Fruit fly (Drosophila melanogaster) whole organism, pupa: ENCODE results near the gene CG10011.

ENCODE experiments used
- CG10348 ChIP-seq: fragments of 200-800 bp; sonication (Bioruptor generic); IDR thresholded peaks from 2 replicates; pipeline ENCODE4 v1.3.6; 2022; ENCODE audit warnings: missing biosample characterization, missing genetic modification characterization
- CG12605 ChIP-seq: fragments of 200-800 bp; sonication (Bioruptor generic); IDR thresholded peaks from 2 replicates; pipeline ENCODE4 v1.3.6; 2022; ENCODE audit warnings: missing biosample characterization, missing genetic modification characterization
- CG13204 ChIP-seq: fragments of 200-800 bp; sonication (Bioruptor generic); optimal IDR thresholded peaks from 2 replicates; lab custom pipeline; 2018; ENCODE audit warnings: missing biosample characterization, mild to moderate bottlenecking, missing genetic modification characterization, moderate library complexity
- CG14655 ChIP-seq: fragments of 200-800 bp; sonication (Bioruptor generic); optimal IDR thresholded peaks from 3 replicates; lab custom pipeline; 2017; ENCODE audit warnings: mild to moderate bottlenecking, missing biosample characterization, missing genetic modification reagents, missing genetic modification characterization
- CG15710 ChIP-seq: fragments of 200-800 bp; sonication (Bioruptor generic); optimal IDR thresholded peaks from 2 replicates; lab custom pipeline; 2018; ENCODE audit warnings: missing biosample characterization, mild to moderate bottlenecking, missing genetic modification characterization, moderate library complexity
- CG17806 ChIP-seq: fragments of 200-800 bp; sonication (Bioruptor generic); optimal IDR thresholded peaks from 2 replicates; lab custom pipeline; 2018; ENCODE audit warnings: missing biosample characterization, mild to moderate bottlenecking, missing genetic modification characterization, moderate library complexity
- CG32121 ChIP-seq: fragments of 200-800 bp; sonication (Bioruptor generic); IDR thresholded peaks from 2 replicates; pipeline ENCODE4 v1.3.6; 2022; ENCODE audit warnings: missing biosample characterization, missing genetic modification characterization
- CG34367 ChIP-seq: fragments of 200-800 bp; sonication (Bioruptor generic); optimal IDR thresholded peaks from 2 replicates; lab custom pipeline; 2018; ENCODE audit warnings: missing biosample characterization, mild to moderate bottlenecking, missing genetic modification characterization
- CG4496 ChIP-seq: fragments of 200-800 bp; sonication (Bioruptor generic); IDR thresholded peaks from 3 replicates; pipeline ENCODE4 v1.3.6; 2022; ENCODE audit warnings: missing biosample characterization, missing genetic modification characterization
- CG8159 ChIP-seq: fragments of 200-800 bp; sonication (Bioruptor generic); optimal IDR thresholded peaks from 3 replicates; lab custom pipeline; 2018; ENCODE audit warnings: missing biosample characterization, mild to moderate bottlenecking, missing genetic modification characterization, moderate library complexity
- CG8301 ChIP-seq: fragments of 200-800 bp; sonication (Bioruptor generic); optimal IDR thresholded peaks from 2 replicates; lab custom pipeline; 2018; ENCODE audit warnings: missing biosample characterization, mild to moderate bottlenecking, missing genetic modification characterization
- CG9948 ChIP-seq: fragments of 200-800 bp; sonication (Bioruptor generic); optimal IDR thresholded peaks from 2 replicates; lab custom pipeline; 2018; ENCODE audit warnings: missing biosample characterization, mild to moderate bottlenecking, missing genetic modification characterization, moderate library complexity
- D1 ChIP-seq: fragments of 200-800 bp; sonication (Bioruptor generic); optimal IDR thresholded peaks from 2 replicates; lab custom pipeline; 2018; ENCODE audit warnings: missing biosample characterization, mild to moderate bottlenecking, missing genetic modification characterization, moderate library complexity
- EcR ChIP-seq: fragments of 200-800 bp; sonication (Bioruptor generic); optimal IDR thresholded peaks from 3 replicates; lab custom pipeline; 2019; ENCODE audit warnings: missing biosample characterization, missing genetic modification characterization, mild to moderate bottlenecking, moderate library complexity, missing genetic modification reagents
- Ets98B ChIP-seq: fragments of 200-800 bp; sonication (Bioruptor generic); IDR thresholded peaks from 2 replicates; pipeline ENCODE4 v1.3.6; 2022; ENCODE audit warnings: missing biosample characterization, missing genetic modification characterization
- Pif1A ChIP-seq: fragments of 200-800 bp; sonication (Bioruptor generic); optimal IDR thresholded peaks from 3 replicates; lab custom pipeline; 2016; ENCODE audit warnings: missing biosample characterization, missing genetic modification characterization
- Pif1B ChIP-seq: fragments of 200-800 bp; sonication (Bioruptor generic); optimal IDR thresholded peaks from 3 replicates; lab custom pipeline; 2016; ENCODE audit warnings: missing biosample characterization, missing genetic modification characterization
- Snoo ChIP-seq: fragments of 200-800 bp; sonication (Bioruptor generic); optimal IDR thresholded peaks from 3 replicates; lab custom pipeline; 2017; ENCODE audit warnings: missing biosample characterization, mild to moderate bottlenecking, missing genetic modification characterization, inconsistent platforms
- fd96Ca ChIP-seq: fragments of 200-800 bp; sonication (Bioruptor generic); IDR thresholded peaks from 3 replicates; pipeline ENCODE4 v1.3.6; 2022; ENCODE audit warnings: missing biosample characterization, missing genetic modification characterization
- gl ChIP-seq: fragments of 200-800 bp; sonication (Bioruptor generic); optimal IDR thresholded peaks from 2 replicates; lab custom pipeline; 2018; ENCODE audit warnings: missing biosample characterization, mild to moderate bottlenecking, missing genetic modification characterization
- rn ChIP-seq: fragments of 200-800 bp; sonication (Bioruptor generic); IDR thresholded peaks from 2 replicates; pipeline ENCODE4 v1.3.6; 2022; ENCODE audit warnings: missing biosample characterization, missing genetic modification characterization

CG10011 gene

dm6 chr3R:28588395-28589050 lies 46.4 kb downstream of the CG10011 start:
- no peak for TF ChIP-seq gl (tag; lab: Kevin White, UChicago)
- no peak for TF ChIP-seq CG32121 (GFP tag; lab: Robert Waterston, UW)
- no peak for TF ChIP-seq CG34367 (tag; lab: Kevin White, UChicago)

dm6 chr3R:28586943-28587342 lies 48.0 kb downstream of the CG10011 start:
- no peak for TF ChIP-seq EcR (GFP tag; lab: Kevin White, UChicago)
- TF ChIP-seq Pif1B (GFP tag; lab: Kevin White, UChicago) = no peak
- no peak for TF ChIP-seq Snoo (tag; lab: Kevin White, UChicago)
- no peak for TF ChIP-seq CG9948 (tag; lab: Kevin White, UChicago)
- TF ChIP-seq fd96Ca (GFP tag; lab: Robert Waterston, UW) = no peak
- no peak for TF ChIP-seq CG15710 (tag; lab: Kevin White, UChicago)

dm6 chr3R:28586224-28586623 lies 48.7 kb downstream of the CG10011 start:
- no peak for TF ChIP-seq Pif1B (GFP tag; lab: Kevin White, UChicago)
- no peak for TF ChIP-seq Pif1A (GFP tag; lab: Kevin White, UChicago)
- TF ChIP-seq CG4496 (GFP tag; lab: Robert Waterston, UW) = no peak
- TF ChIP-seq Snoo (tag; lab: Kevin White, UChicago) = no peak
- no peak for TF ChIP-seq CG8159 (tag; lab: Kevin White, UChicago)
- TF ChIP-seq, all 21 proteins: peak for 0

dm6 chr3R:28585076-28585821 lies 49.6 kb downstream of the CG10011 start, which contains the start of gene fkh:
TSS of gene fkh (minus strand) at chr3R:28585264.
- TF ChIP-seq rn (GFP tag; lab: Robert Waterston, UW) = no peak
- no peak for TF ChIP-seq CG17806 (tag; lab: Kevin White, UChicago)
- TF ChIP-seq D1 (tag; lab: Kevin White, UChicago) = no peak
- peak; percentile 74 for TF ChIP-seq Pif1A (GFP tag; lab: Kevin White, UChicago)
- TF ChIP-seq fd96Ca (GFP tag; lab: Robert Waterston, UW) = peak; percentile 78; the same call in 2 of the 3 replicates
- TF ChIP-seq Snoo (tag; lab: Kevin White, UChicago) = peak; percentile 70
- peak; percentile 26 for TF ChIP-seq CG13204
- peak; percentile 67; the same call in 2 of the 3 replicates for TF ChIP-seq CG4496 (GFP tag; lab: Robert Waterston, UW)
- peak; percentile 66 for TF ChIP-seq CG32121 (GFP tag; lab: Robert Waterston, UW)
- peak; percentile 50 for TF ChIP-seq CG14655 (GFP tag; lab: Kevin White, UChicago)
- no peak for TF ChIP-seq CG34367 (tag; lab: Kevin White, UChicago)
- TF ChIP-seq CG8301 (tag; lab: Kevin White, UChicago) = peak; percentile 19
- peak; percentile 66 for TF ChIP-seq Pif1B (GFP tag; lab: Kevin White, UChicago)
- TF ChIP-seq gl (tag; lab: Kevin White, UChicago) = peak; percentile 68
- no peak for TF ChIP-seq CG9948 (tag; lab: Kevin White, UChicago)
- TF ChIP-seq EcR (GFP tag; lab: Kevin White, UChicago) = no peak
- TF ChIP-seq CG8159 (tag; lab: Kevin White, UChicago) = peak; percentile 49
- peak; percentile 4 for TF ChIP-seq CG15710 (tag; lab: Kevin White, UChicago)
- peak; percentile 74 for TF ChIP-seq Ets98B (GFP tag; lab: Robert Waterston, UW)
- TF ChIP-seq CG10348 (GFP tag; lab: Robert Waterston, UW) = no peak
- 0 out of 2 replicates have a peak, but pooled peaks have one; percentile 25 for TF ChIP-seq CG12605

DNA sequence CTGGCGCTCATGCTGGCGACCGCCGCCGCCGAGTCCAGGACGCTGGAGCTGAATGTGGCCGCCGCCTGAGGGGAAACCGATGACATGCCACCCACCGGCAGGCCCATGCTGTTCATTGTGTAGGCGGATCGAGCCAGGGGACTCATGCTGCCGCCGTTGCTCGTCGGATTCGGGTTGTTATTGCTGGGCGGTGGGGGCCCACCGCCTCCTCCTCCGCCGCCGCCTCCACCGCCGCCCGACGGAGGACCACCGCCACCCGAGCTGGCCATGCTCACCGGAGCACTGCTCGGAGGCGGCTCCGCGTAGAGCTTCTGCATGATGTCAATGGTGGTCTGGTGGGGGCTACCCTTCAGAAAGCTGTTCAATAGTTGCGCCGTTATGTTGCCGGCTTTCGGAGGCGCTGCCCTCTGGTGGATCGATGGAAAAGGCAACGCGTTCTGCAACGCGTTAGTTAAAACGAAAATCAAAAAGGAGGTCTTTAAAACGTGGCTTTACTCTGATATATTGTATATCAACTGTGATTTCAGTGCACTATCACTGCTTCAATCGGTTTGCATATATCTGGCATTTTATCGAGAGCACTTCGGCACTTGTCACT lies 50.6 kb downstream of the CG10011 start:
- TF ChIP-seq Ets98B (GFP tag; lab: Robert Waterston, UW) (no peak), Pif1A (GFP tag; lab: Kevin White, UChicago) (no peak), fd96Ca (GFP tag; lab: Robert Waterston, UW) (no peak), CG12605 (no peak), CG14655 (GFP tag; lab: Kevin White, UChicago) (no peak), gl (tag; lab: Kevin White, UChicago) (no peak), CG8301 (tag; lab: Kevin White, UChicago) (no peak), CG13204 (no peak), CG4496 (GFP tag; lab: Robert Waterston, UW) (no peak), rn (GFP tag; lab: Robert Waterston, UW) (no peak), D1 (tag; lab: Kevin White, UChicago) (no peak), CG32121 (GFP tag; lab: Robert Waterston, UW) (no peak)

- TF ChIP-seq Pif1B (GFP tag; lab: Kevin White, UChicago) (no peak), CG32121 (GFP tag; lab: Robert Waterston, UW) (no peak), EcR (GFP tag; lab: Kevin White, UChicago) (no peak), fd96Ca (GFP tag; lab: Robert Waterston, UW) (no peak), gl (tag; lab: Kevin White, UChicago) (no peak), CG17806 (tag; lab: Kevin White, UChicago) (no peak)
- TF ChIP-seq, all 21 proteins: peak for 0
These were observed 52.3 kb downstream of the CG10011 start for dm6 chr3R:28582629-28583028.
